Worm (Caenorhabditis elegans) whole organism, L1 larva: ENCODE measurements around the gene C04B4.1.

ENCODE experiments used
- lin-35 ChIP-seq, 2 experiments: fragments of 150-350 bp; optimal IDR thresholded peaks; 2 replicates each; lab custom pipeline; 2014; ENCODE audit warnings: missing biosample characterization in 2 of 2, missing genetic modification characterization in 2 of 2, missing genetic modification reagents in 2 of 2
- sox-4 ChIP-seq: sonication (generic microtip); optimal IDR thresholded peaks from 2 replicates; lab custom pipeline; 2016; ENCODE audit warnings: missing genetic modification characterization, missing compliant biosample characterization

DNA sequence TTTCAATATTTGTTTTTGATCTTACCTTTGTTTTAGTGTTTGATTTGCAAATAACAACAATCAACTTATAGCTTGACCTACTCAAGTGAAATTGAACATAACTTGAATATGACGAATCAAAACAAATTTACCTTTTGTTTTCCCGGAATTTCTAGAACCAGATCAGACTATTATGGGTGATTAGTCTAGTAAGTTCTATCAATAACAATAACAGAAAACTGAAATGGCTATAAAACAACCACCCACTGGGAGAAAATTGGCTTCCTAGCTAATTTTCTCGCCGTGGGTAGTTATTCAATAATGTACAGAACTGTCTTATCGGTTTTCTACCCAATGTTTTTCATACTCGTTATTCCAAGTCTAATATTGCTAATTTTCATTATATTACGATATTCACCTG is 48.1 kb downstream of the C04B4.1 start, which contains the start of gene srd-45:
- no peak for TF ChIP-seq sox-4 (tag; lab: Kevin White, UChicago)
- no peak for TF ChIP-seq lin-35 (GFP tag; optimal IDR thresholded peaks at IDR 0.05; lab: Kevin White, UChicago)
